Fruit fly (Drosophila melanogaster): Measurements from ENCODE around the gene Rab11.

Gene Rab11

dm6 chr3R:21118784-21119183 is 7.6 kb downstream of the Rab11 start, which contains the start of gene Bdbt (continued):
- TF ChIP-seq Lim3 (GFP tag; IDR thresholded peaks at IDR 0.05) (no peak), salm (tag; optimal IDR thresholded peaks at IDR 0.05) (no peak), disco-r (GFP tag; optimal IDR thresholded peaks at IDR 0.05) (no peak), wdn (GFP tag; IDR thresholded peaks at IDR 0.05) (no peak), ttk (GFP tag; IDR thresholded peaks at IDR 0.05) (no peak), CG17612 (GFP tag; IDR thresholded peaks at IDR 0.05) (no peak), CG1602 (GFP tag; optimal IDR thresholded peaks at IDR 0.05) (peak; percentile 31), p53 (GFP tag; optimal IDR thresholded peaks at IDR 0.05) (no peak), CG11398 (GFP tag; optimal IDR thresholded peaks at IDR 0.05) (no peak), Vsx1 (GFP tag; optimal IDR thresholded peaks at IDR 0.05) (no peak), exex (tag; optimal IDR thresholded peaks at IDR 0.05) (no peak), unpg (GFP tag; optimal IDR thresholded peaks at IDR 0.05) (no peak), seq (GFP tag; IDR thresholded peaks at IDR 0.05) (no peak), CG3065 (GFP tag; optimal IDR thresholded peaks at IDR 0.05) (no peak), lab (GFP tag; optimal IDR thresholded peaks at IDR 0.05) (no peak), CG17568 (GFP tag; optimal IDR thresholded peaks at IDR 0.05) (no peak), HLHmδ (GFP tag; optimal IDR thresholded peaks at IDR 0.05) (no peak), Dll (GFP tag; IDR thresholded peaks at IDR 0.05; ENCODE audit: partially characterized antibody) (peak; percentile 60; the same call in 3 of the 4 replicates), psq (GFP tag; optimal IDR thresholded peaks at IDR 0.05) (no peak), pros (GFP tag; optimal IDR thresholded peaks at IDR 0.05) (no peak), CG33557 (GFP tag; optimal IDR thresholded peaks at IDR 0.05) (no peak), ERR (GFP tag; optimal IDR thresholded peaks at IDR 0.05) (no peak), ind (GFP tag; optimal IDR thresholded peaks at IDR 0.05) (peak; percentile 41), maf-S (GFP tag; optimal IDR thresholded peaks at IDR 0.05) (no peak), Antp (GFP tag; optimal IDR thresholded peaks at IDR 0.05) (peak; percentile 39), dm (GFP tag; optimal IDR thresholded peaks at IDR 0.05) (peak; percentile 34), tap (tag; optimal IDR thresholded peaks at IDR 0.05) (no peak), CG1024 (GFP tag; IDR thresholded peaks at IDR 0.05) (no peak), BtbVII (GFP tag; optimal IDR thresholded peaks at IDR 0.05) (no peak), Oaz (GFP tag; IDR thresholded peaks at IDR 0.05) (no peak), Ets97D (GFP tag; optimal IDR thresholded peaks at IDR 0.05) (peak; percentile 52), CG6254 (GFP tag; optimal IDR thresholded peaks at IDR 0.05) (no peak), CG18262 (tag; optimal IDR thresholded peaks at IDR 0.05) (no peak), CG2202 (tag; optimal IDR thresholded peaks at IDR 0.05) (no peak), fd102C (GFP tag; optimal IDR thresholded peaks at IDR 0.05) (no peak), CG6175 (GFP tag; IDR thresholded peaks at IDR 0.05) (no peak), Rfx (GFP tag; IDR thresholded peaks at IDR 0.05) (peak; percentile 25; the same call in 1 of the 2 replicates), luna (GFP tag; optimal IDR thresholded peaks at IDR 0.05) (no peak), Bteb2 (GFP tag; optimal IDR thresholded peaks at IDR 0.05) (no peak), da (GFP tag; optimal IDR thresholded peaks at IDR 0.05) (no peak), BEAF-32 (GFP tag; optimal IDR thresholded peaks at IDR 0.05) (peak; percentile 25), corto (GFP tag; optimal IDR thresholded peaks at IDR 0.05) (no peak), CG2678 (tag; optimal IDR thresholded peaks at IDR 0.05) (no peak), Mrtf (GFP tag; IDR thresholded peaks at IDR 0.05) (no peak), MTF-1 (GFP tag; optimal IDR thresholded peaks at IDR 0.05; ENCODE audit: borderline replicate concordance) (no peak), en (GFP tag; optimal IDR thresholded peaks at IDR 0.05) (no peak), Hand (GFP tag; optimal IDR thresholded peaks at IDR 0.05) (no peak), CG1792 (GFP tag; optimal IDR thresholded peaks at IDR 0.05) (no peak), HmgD (GFP tag; optimal IDR thresholded peaks at IDR 0.05) (no peak), CG16863 (GFP tag; optimal IDR thresholded peaks at IDR 0.05) (no peak), Gsc (GFP tag; IDR thresholded peaks at IDR 0.05) (no peak), Dp (GFP tag; optimal IDR thresholded peaks at IDR 0.05) (peak; percentile 39)

Data from whole organism, embryonic.